Worm (Caenorhabditis elegans): Measurements from ENCODE around the gene fbxb-35.
"Not testable (repeated sequence)": the region's sequence is repeated elsewhere in the genome, so short reads cannot be mapped to it uniquely, and the experiment has no call there.

DNA sequence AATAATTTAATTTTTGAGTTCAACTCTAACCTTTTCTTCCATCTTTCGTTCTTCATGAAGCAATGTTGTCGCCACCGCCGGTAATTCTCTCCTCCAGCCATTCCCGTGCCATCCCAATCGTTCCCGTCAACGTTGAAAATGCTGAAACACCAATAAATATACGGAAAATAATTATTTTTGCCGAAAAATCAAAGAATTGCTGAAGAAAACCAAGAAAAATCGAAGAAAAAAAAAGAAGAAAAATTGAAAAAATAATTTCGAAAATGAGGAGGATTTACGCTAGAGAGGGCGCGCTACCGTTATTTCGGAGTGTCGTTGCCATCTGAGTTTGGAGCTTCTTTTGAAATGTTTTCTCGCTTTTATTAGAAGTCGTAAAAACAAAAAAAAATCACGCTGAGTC is 28.0 kb upstream of the fbxb-35 start, which contains the start of gene cya-2:
- not testable (repeated sequence) for TF ChIP-seq nhr-77 (tag; optimal IDR thresholded peaks at IDR 0.05); snpc-4 (tag; optimal IDR thresholded peaks at IDR 0.05); aly-2 (tag; optimal IDR thresholded peaks at IDR 0.05); mdl-1 (tag; optimal IDR thresholded peaks at IDR 0.05); unc-62 (GFP tag; optimal IDR thresholded peaks at IDR 0.05); ama-1 (optimal IDR thresholded peaks at IDR 0.05); nhr-237 (tag; optimal IDR thresholded peaks at IDR 0.05)
